Fruit fly (Drosophila melanogaster) whole organism, pupa: ENCODE data around the gene CG34265.

Experiments
- CG10348 ChIP-seq: fragments of 200-800 bp; sonication (Bioruptor generic); IDR thresholded peaks from 2 replicates; pipeline ENCODE4 v1.3.6; 2022; ENCODE audit warnings: missing biosample characterization, missing genetic modification characterization
- CG12605 ChIP-seq: fragments of 200-800 bp; sonication (Bioruptor generic); IDR thresholded peaks from 2 replicates; pipeline ENCODE4 v1.3.6; 2022; ENCODE audit warnings: missing biosample characterization, missing genetic modification characterization
- CG13204 ChIP-seq: fragments of 200-800 bp; sonication (Bioruptor generic); optimal IDR thresholded peaks from 2 replicates; lab custom pipeline; 2018; ENCODE audit warnings: missing biosample characterization, mild to moderate bottlenecking, missing genetic modification characterization, moderate library complexity
- CG14655 ChIP-seq: fragments of 200-800 bp; sonication (Bioruptor generic); optimal IDR thresholded peaks from 3 replicates; lab custom pipeline; 2017; ENCODE audit warnings: mild to moderate bottlenecking, missing biosample characterization, missing genetic modification reagents, missing genetic modification characterization
- CG15710 ChIP-seq: fragments of 200-800 bp; sonication (Bioruptor generic); optimal IDR thresholded peaks from 2 replicates; lab custom pipeline; 2018; ENCODE audit warnings: missing biosample characterization, mild to moderate bottlenecking, missing genetic modification characterization, moderate library complexity
- CG17806 ChIP-seq: fragments of 200-800 bp; sonication (Bioruptor generic); optimal IDR thresholded peaks from 2 replicates; lab custom pipeline; 2018; ENCODE audit warnings: missing biosample characterization, mild to moderate bottlenecking, missing genetic modification characterization, moderate library complexity
- CG32121 ChIP-seq: fragments of 200-800 bp; sonication (Bioruptor generic); IDR thresholded peaks from 2 replicates; pipeline ENCODE4 v1.3.6; 2022; ENCODE audit warnings: missing biosample characterization, missing genetic modification characterization
- CG34367 ChIP-seq: fragments of 200-800 bp; sonication (Bioruptor generic); optimal IDR thresholded peaks from 2 replicates; lab custom pipeline; 2018; ENCODE audit warnings: missing biosample characterization, mild to moderate bottlenecking, missing genetic modification characterization
- CG4496 ChIP-seq: fragments of 200-800 bp; sonication (Bioruptor generic); IDR thresholded peaks from 3 replicates; pipeline ENCODE4 v1.3.6; 2022; ENCODE audit warnings: missing biosample characterization, missing genetic modification characterization
- CG8159 ChIP-seq: fragments of 200-800 bp; sonication (Bioruptor generic); optimal IDR thresholded peaks from 3 replicates; lab custom pipeline; 2018; ENCODE audit warnings: missing biosample characterization, mild to moderate bottlenecking, missing genetic modification characterization, moderate library complexity
- CG8301 ChIP-seq: fragments of 200-800 bp; sonication (Bioruptor generic); optimal IDR thresholded peaks from 2 replicates; lab custom pipeline; 2018; ENCODE audit warnings: missing biosample characterization, mild to moderate bottlenecking, missing genetic modification characterization
- CG9948 ChIP-seq: fragments of 200-800 bp; sonication (Bioruptor generic); optimal IDR thresholded peaks from 2 replicates; lab custom pipeline; 2018; ENCODE audit warnings: missing biosample characterization, mild to moderate bottlenecking, missing genetic modification characterization, moderate library complexity
- D1 ChIP-seq: fragments of 200-800 bp; sonication (Bioruptor generic); optimal IDR thresholded peaks from 2 replicates; lab custom pipeline; 2018; ENCODE audit warnings: missing biosample characterization, mild to moderate bottlenecking, missing genetic modification characterization, moderate library complexity
- EcR ChIP-seq: fragments of 200-800 bp; sonication (Bioruptor generic); optimal IDR thresholded peaks from 3 replicates; lab custom pipeline; 2019; ENCODE audit warnings: missing biosample characterization, missing genetic modification characterization, mild to moderate bottlenecking, moderate library complexity, missing genetic modification reagents
- Ets98B ChIP-seq: fragments of 200-800 bp; sonication (Bioruptor generic); IDR thresholded peaks from 2 replicates; pipeline ENCODE4 v1.3.6; 2022; ENCODE audit warnings: missing biosample characterization, missing genetic modification characterization
- Pif1A ChIP-seq: fragments of 200-800 bp; sonication (Bioruptor generic); optimal IDR thresholded peaks from 3 replicates; lab custom pipeline; 2016; ENCODE audit warnings: missing biosample characterization, missing genetic modification characterization
- Pif1B ChIP-seq: fragments of 200-800 bp; sonication (Bioruptor generic); optimal IDR thresholded peaks from 3 replicates; lab custom pipeline; 2016; ENCODE audit warnings: missing biosample characterization, missing genetic modification characterization
- Snoo ChIP-seq: fragments of 200-800 bp; sonication (Bioruptor generic); optimal IDR thresholded peaks from 3 replicates; lab custom pipeline; 2017; ENCODE audit warnings: missing biosample characterization, mild to moderate bottlenecking, missing genetic modification characterization, inconsistent platforms
- fd96Ca ChIP-seq: fragments of 200-800 bp; sonication (Bioruptor generic); IDR thresholded peaks from 3 replicates; pipeline ENCODE4 v1.3.6; 2022; ENCODE audit warnings: missing biosample characterization, missing genetic modification characterization
- gl ChIP-seq: fragments of 200-800 bp; sonication (Bioruptor generic); optimal IDR thresholded peaks from 2 replicates; lab custom pipeline; 2018; ENCODE audit warnings: missing biosample characterization, mild to moderate bottlenecking, missing genetic modification characterization
- rn ChIP-seq: fragments of 200-800 bp; sonication (Bioruptor generic); IDR thresholded peaks from 2 replicates; pipeline ENCODE4 v1.3.6; 2022; ENCODE audit warnings: missing biosample characterization, missing genetic modification characterization

The CG34265 gene

dm6 chr3L:3261642-3262041 lies 6.6 kb upstream of the CG34265 start:
- TF ChIP-seq rn (no peak), CG8159 (tag; lab: Kevin White, UChicago) (no peak), CG4496 (GFP tag; lab: Robert Waterston, UW) (no peak), D1 (tag; lab: Kevin White, UChicago) (no peak), Pif1A (GFP tag; lab: Kevin White, UChicago) (no peak)

- TF ChIP-seq CG4496 (GFP tag; lab: Robert Waterston, UW) (no peak), CG8301 (tag; lab: Kevin White, UChicago) (no peak), CG9948 (no peak), CG12605 (GFP tag; lab: Robert Waterston, UW) (no peak), gl (tag; lab: Kevin White, UChicago) (no peak), Pif1B (no peak), CG32121 (GFP tag; lab: Robert Waterston, UW) (no peak), Pif1A (GFP tag; lab: Kevin White, UChicago) (no peak), CG34367 (no peak), fd96Ca (GFP tag; lab: Robert Waterston, UW) (no peak), rn (no peak)
- TF ChIP-seq, all 21 proteins: peak for 0
Observed at dm6 chr3L:3266306-3266705, 2.0 kb upstream of the CG34265 start.

dm6 chr3L:3270736-3271135 lies 2.5 kb downstream of the CG34265 start, which contains the start of gene CG14960:
Gene CG14960, plus strand, starts transcription at chr3L:3271036.
- no peak for TF ChIP-seq fd96Ca (GFP tag; lab: Robert Waterston, UW)
- 0 out of 3 replicates have a peak, but pooled peaks have one; percentile 22 for TF ChIP-seq CG4496 (GFP tag; lab: Robert Waterston, UW)

- TF ChIP-seq CG32121 (GFP tag; lab: Robert Waterston, UW): no peak
- TF ChIP-seq CG8301 (tag; lab: Kevin White, UChicago): no peak
- no peak for TF ChIP-seq CG10348 (GFP tag; lab: Robert Waterston, UW)
- no peak for TF ChIP-seq EcR
- peak; percentile 34 for TF ChIP-seq CG8159 (tag; lab: Kevin White, UChicago)
- TF ChIP-seq CG12605 (GFP tag; lab: Robert Waterston, UW): no peak
- TF ChIP-seq gl (tag; lab: Kevin White, UChicago): no peak
- TF ChIP-seq CG9948: peak; percentile 7
- TF ChIP-seq D1 (tag; lab: Kevin White, UChicago): no peak
- TF ChIP-seq Pif1A (GFP tag; lab: Kevin White, UChicago): no peak
- peak; percentile 8 for TF ChIP-seq CG14655 (GFP tag; lab: Kevin White, UChicago)
- peak; percentile 4 for TF ChIP-seq CG17806 (tag; lab: Kevin White, UChicago)
- TF ChIP-seq, all 21 proteins: peak for 4
Observed at dm6 chr3L:3274463-3275177, 6.4 kb downstream of the CG34265 start.

dm6 chr3L:3276930-3277329 lies 8.7 kb downstream of the CG34265 start:
- TF ChIP-seq EcR (peak; percentile 10), rn (no peak), CG9948 (no peak), CG15710 (tag; lab: Kevin White, UChicago) (no peak), gl (tag; lab: Kevin White, UChicago) (no peak), D1 (tag; lab: Kevin White, UChicago) (peak; percentile 53)

dm6 chr3L:3279930-3280329 lies 11.7 kb downstream of the CG34265 start, which contains the start of gene CG12017:
Gene CG12017, plus strand, starts transcription at chr3L:3280239.
- no peak for TF ChIP-seq D1 (tag; lab: Kevin White, UChicago)
- TF ChIP-seq CG12605 (GFP tag; lab: Robert Waterston, UW): no peak
- TF ChIP-seq CG9948: no peak
- no peak for TF ChIP-seq CG15710 (tag; lab: Kevin White, UChicago)
- no peak for TF ChIP-seq rn
- no peak for TF ChIP-seq CG14655 (GFP tag; lab: Kevin White, UChicago)
- no peak for TF ChIP-seq Ets98B (GFP tag; lab: Robert Waterston, UW)
- TF ChIP-seq Pif1A (GFP tag; lab: Kevin White, UChicago): no peak
- TF ChIP-seq Snoo (tag; lab: Kevin White, UChicago): no peak
- TF ChIP-seq CG13204 (GFP tag; lab: Kevin White, UChicago): no peak
- no peak for TF ChIP-seq CG34367
- no peak for TF ChIP-seq CG17806 (tag; lab: Kevin White, UChicago)
- no peak for TF ChIP-seq CG4496 (GFP tag; lab: Robert Waterston, UW)
- no peak for TF ChIP-seq fd96Ca (GFP tag; lab: Robert Waterston, UW)
- no peak for TF ChIP-seq CG10348 (GFP tag; lab: Robert Waterston, UW)
- no peak for TF ChIP-seq Pif1B

dm6 chr3L:3283264-3283663 lies 15.0 kb downstream of the CG34265 start:
- TF ChIP-seq CG8301 (tag; lab: Kevin White, UChicago) (peak; percentile 15), Pif1B (no peak), fd96Ca (GFP tag; lab: Robert Waterston, UW) (no peak), CG17806 (tag; lab: Kevin White, UChicago) (no peak)
